Worm (Caenorhabditis elegans): ENCODE results near the gene hyl-1.

ce11 chrIV:8514546-8514945 lies 24.4 kb upstream of the hyl-1 start:
- TF ChIP-seq rnt-1 (tag; optimal IDR thresholded peaks at IDR 0.05) (no peak), pqm-1 (tag; optimal IDR thresholded peaks at IDR 0.05) (no peak), nfya-1 (tag; optimal IDR thresholded peaks at IDR 0.05) (no peak)

All from whole organism, late embryonic.